Fruit fly (Drosophila melanogaster) whole organism, embryonic: ENCODE data around the gene DnaJ-H.

Experiments used
- Atf3 ChIP-seq: fragments of 200-800 bp; sonication (Bioruptor generic); optimal IDR thresholded peaks from 3 replicates; lab custom pipeline; 2016; ENCODE audit warnings: missing biosample characterization, missing genetic modification characterization
- Awh ChIP-seq: fragments of 200-800 bp; sonication (Bioruptor generic); IDR thresholded peaks from 2 replicates; pipeline ENCODE4, ENCODE4 v1.3.6; 2022; ENCODE audit warnings: missing biosample characterization, missing genetic modification characterization
- B-H2 ChIP-seq: fragments of 200-800 bp; sonication (Bioruptor generic); optimal IDR thresholded peaks from 2 replicates; lab custom pipeline; 2018; ENCODE audit warnings: missing biosample characterization, mild to moderate bottlenecking, missing genetic modification characterization
- Bdp1 ChIP-seq: fragments of 200-800 bp; sonication (Bioruptor generic); optimal IDR thresholded peaks from 3 replicates; lab custom pipeline; 2016; ENCODE audit warnings: missing biosample characterization, missing genetic modification characterization
- CG10209 ChIP-seq: fragments of 200-800 bp; sonication (Bioruptor generic); optimal IDR thresholded peaks from 3 replicates; lab custom pipeline; 2017; ENCODE audit warnings: missing biosample characterization, mild to moderate bottlenecking, missing genetic modification characterization, missing genetic modification reagents
- CG10431 ChIP-seq: fragments of 200-800 bp; sonication (Bioruptor generic); optimal IDR thresholded peaks from 3 replicates; lab custom pipeline; 2018; ENCODE audit warnings: missing biosample characterization, mild to moderate bottlenecking, missing genetic modification characterization
- CG11398 ChIP-seq: fragments of 200-800 bp; sonication (Bioruptor generic); optimal IDR thresholded peaks from 2 replicates; lab custom pipeline; 2016; ENCODE audit warnings: missing biosample characterization, missing genetic modification characterization
- CG13287 ChIP-seq: fragments of 200-800 bp; sonication (Bioruptor generic); IDR thresholded peaks from 2 replicates; pipeline ENCODE4 v1.3.6; 2022; ENCODE audit warnings: missing biosample characterization, missing genetic modification characterization; ENCODE audit not compliant: partially characterized antibody
- CG13296 ChIP-seq: fragments of 200-800 bp; sonication (Bioruptor generic); optimal IDR thresholded peaks from 3 replicates; lab custom pipeline; 2018; ENCODE audit warnings: missing biosample characterization, mild to moderate bottlenecking, missing genetic modification characterization
- CG15269 ChIP-seq: fragments of 200-800 bp; sonication (Bioruptor generic); optimal IDR thresholded peaks from 2 replicates; lab custom pipeline; 2018; ENCODE audit warnings: missing biosample characterization, mild to moderate bottlenecking, missing genetic modification characterization, moderate library complexity
- CG15514 ChIP-seq: fragments of 200-800 bp; sonication (Bioruptor generic); optimal IDR thresholded peaks from 3 replicates; lab custom pipeline; 2017; ENCODE audit warnings: missing biosample characterization, missing genetic modification characterization, mild to moderate bottlenecking, moderate library complexity, missing genetic modification reagents
- CG15601 ChIP-seq: fragments of 200-800 bp; sonication (Bioruptor generic); optimal IDR thresholded peaks from 3 replicates; lab custom pipeline; 2019; ENCODE audit warnings: missing biosample characterization, mild to moderate bottlenecking, missing genetic modification characterization, moderate library complexity
- CG17912 ChIP-seq: fragments of 200-800 bp; sonication (Bioruptor generic); optimal IDR thresholded peaks from 2 replicates; lab custom pipeline; 2018; ENCODE audit warnings: missing biosample characterization, mild to moderate bottlenecking, missing genetic modification characterization
- CG2199 ChIP-seq: fragments of 200-800 bp; sonication (Bioruptor generic); IDR thresholded peaks from 3 replicates; pipeline ENCODE4 v1.3.6; 2022; ENCODE audit warnings: missing biosample characterization, missing genetic modification characterization
- CG2875 ChIP-seq: fragments of 200-800 bp; sonication (Bioruptor generic); optimal IDR thresholded peaks from 2 replicates; lab custom pipeline; 2017; ENCODE audit warnings: missing biosample characterization, mild to moderate bottlenecking, missing genetic modification characterization, missing genetic modification reagents
- CG6683 ChIP-seq: fragments of 200-800 bp; sonication (Bioruptor generic); optimal IDR thresholded peaks from 2 replicates; lab custom pipeline; 2017; ENCODE audit warnings: missing biosample characterization, mild to moderate bottlenecking, missing genetic modification characterization, missing genetic modification reagents
- CG6813 ChIP-seq: fragments of 200-800 bp; sonication (Bioruptor generic); optimal IDR thresholded peaks from 2 replicates; lab custom pipeline; 2017; ENCODE audit warnings: missing biosample characterization, missing genetic modification characterization, mild to moderate bottlenecking, moderate library complexity, missing genetic modification reagents
- CG6854 ChIP-seq: fragments of 200-800 bp; sonication (Bioruptor generic); optimal IDR thresholded peaks from 3 replicates; lab custom pipeline; 2017; ENCODE audit warnings: missing biosample characterization, mild to moderate bottlenecking, missing genetic modification characterization
- CG7357 ChIP-seq: fragments of 200-800 bp; sonication (Bioruptor generic); IDR thresholded peaks from 3 replicates; pipeline ENCODE4 v1.3.6; 2022; ENCODE audit warnings: missing biosample characterization, missing genetic modification characterization
- CG7372 ChIP-seq: fragments of 200-800 bp; sonication (Bioruptor generic); IDR thresholded peaks from 2 replicates; pipeline ENCODE4 v1.3.6; 2022; ENCODE audit warnings: missing biosample characterization, missing genetic modification characterization
- CG8290 ChIP-seq, 3 experiments: fragments of 200-800 bp; sonication (Bioruptor generic); optimal IDR thresholded peaks; 2 replicates each; lab custom pipeline; 2016 to 2019; ENCODE audit warnings: missing biosample characterization in 3 of 3, missing genetic modification characterization in 3 of 3, mild to moderate bottlenecking in 2 of 3, moderate library complexity in 1 of 3
- Deaf1 ChIP-seq: fragments of 200-800 bp; optimal IDR thresholded peaks from 3 replicates; lab custom pipeline; 2019; ENCODE audit warnings: missing biosample characterization, mild to moderate bottlenecking, missing genetic modification characterization, moderate library complexity
- Gsc ChIP-seq: fragments of 200-800 bp; sonication (Bioruptor generic); IDR thresholded peaks from 2 replicates; pipeline ENCODE4 v1.3.6; 2022; ENCODE audit warnings: missing biosample characterization, missing genetic modification characterization
- HLH3B ChIP-seq: fragments of 200-800 bp; sonication (Bioruptor generic); IDR thresholded peaks from 2 replicates; pipeline ENCODE4 v1.3.6; 2022; ENCODE audit warnings: missing biosample characterization, missing genetic modification characterization
- HLHmδ ChIP-seq: fragments of 200-800 bp; sonication (Bioruptor generic); optimal IDR thresholded peaks from 2 replicates; lab custom pipeline; 2018; ENCODE audit warnings: missing biosample characterization, mild to moderate bottlenecking, missing genetic modification characterization, moderate library complexity
- HmgZ ChIP-seq: fragments of 200-800 bp; sonication (Bioruptor generic); optimal IDR thresholded peaks from 2 replicates; lab custom pipeline; 2018; ENCODE audit warnings: missing biosample characterization, mild to moderate bottlenecking, missing genetic modification characterization
- Nf-YC ChIP-seq: fragments of 200-800 bp; optimal IDR thresholded peaks from 3 replicates; lab custom pipeline; 2019; ENCODE audit warnings: missing biosample characterization, mild to moderate bottlenecking, missing genetic modification characterization, moderate library complexity
- Oaz ChIP-seq: fragments of 200-800 bp; sonication (Bioruptor generic); IDR thresholded peaks from 2 replicates; pipeline ENCODE4 v1.3.6; 2022; ENCODE audit warnings: missing biosample characterization, missing genetic modification characterization
- Optix ChIP-seq: fragments of 200-800 bp; sonication (Bioruptor generic); IDR thresholded peaks from 3 replicates; pipeline ENCODE4 v1.3.6; 2022; ENCODE audit warnings: missing biosample characterization, missing genetic modification characterization
- Pdp1 ChIP-seq, 2 experiments: fragments of 200-800 bp; sonication (Bioruptor generic); optimal IDR thresholded peaks; 3 replicates each; lab custom pipeline; 2016; ENCODE audit warnings: missing biosample characterization in 2 of 2, missing genetic modification characterization in 2 of 2, mild to moderate bottlenecking in 1 of 2, moderate library complexity in 1 of 2
- Rfx ChIP-seq: fragments of 200-800 bp; sonication (Bioruptor generic); IDR thresholded peaks from 2 replicates; pipeline ENCODE4 v1.3.6; 2022; ENCODE audit warnings: missing biosample characterization, missing genetic modification characterization
- Sin3A ChIP-seq: fragments of >200 bp; optimal IDR thresholded peaks from 2 replicates; lab custom pipeline; 2018
- Trl ChIP-seq, 3 experiments: fragments of >200 bp in 2 of 3; fragments of 200-800 bp in 1 of 3; sonication (Bioruptor generic) in 1 of 3; optimal IDR thresholded peaks; 2 replicates in 1 of 3; 3 replicates in 2 of 3; lab custom pipeline; 2016 to 2017; ENCODE audit warnings: missing biosample characterization in 1 of 3, missing genetic modification characterization in 1 of 3
- Vsx1 ChIP-seq: fragments of 200-800 bp; sonication (Bioruptor generic); optimal IDR thresholded peaks from 2 replicates; lab custom pipeline; 2017; ENCODE audit warnings: missing biosample characterization, mild to moderate bottlenecking, missing genetic modification characterization, missing genetic modification reagents
- al ChIP-seq: fragments of 200-800 bp; sonication (Bioruptor generic); IDR thresholded peaks from 2 replicates; pipeline ENCODE4 v1.3.6; 2022; ENCODE audit warnings: missing biosample characterization, missing genetic modification characterization
- aop ChIP-seq: fragments of 200-800 bp; sonication (Bioruptor generic); IDR thresholded peaks from 2 replicates; pipeline ENCODE4 v1.3.6; 2022; ENCODE audit warnings: missing biosample characterization, missing genetic modification characterization
- croc ChIP-seq: fragments of 200-800 bp; sonication (Bioruptor generic); conservative IDR thresholded peaks from 3 replicates; pipeline ENCODE4 v1.3.6; 2022; ENCODE audit warnings: missing biosample characterization, missing genetic modification characterization
- dm ChIP-seq: fragments of 200-800 bp; sonication (Bioruptor generic); optimal IDR thresholded peaks from 3 replicates; lab custom pipeline; 2016; ENCODE audit warnings: missing biosample characterization, missing genetic modification characterization
- ewg ChIP-seq: fragments of 200-800 bp; sonication (Bioruptor generic); optimal IDR thresholded peaks from 3 replicates; lab custom pipeline; 2017; ENCODE audit warnings: mild to moderate bottlenecking, missing biosample characterization, missing genetic modification reagents, missing genetic modification characterization
- fd102C ChIP-seq: fragments of 200-800 bp; sonication (Bioruptor generic); optimal IDR thresholded peaks from 2 replicates; lab custom pipeline; 2018; ENCODE audit warnings: missing biosample characterization, mild to moderate bottlenecking, missing genetic modification characterization, moderate library complexity
- hth ChIP-seq: fragments of >200 bp; optimal IDR thresholded peaks from 2 replicates; lab custom pipeline; 2017; ENCODE audit warnings: inconsistent platforms
- kni ChIP-seq: fragments of 200-800 bp; sonication (Bioruptor generic); optimal IDR thresholded peaks from 3 replicates; lab custom pipeline; 2017; ENCODE audit warnings: mild to moderate bottlenecking, missing biosample characterization, missing genetic modification reagents, missing genetic modification characterization
- lov ChIP-seq, 2 experiments: fragments of 200-800 bp in 1 of 2; fragments of >200 bp in 1 of 2; sonication (Bioruptor generic) in 1 of 2; IDR thresholded peaks in 1 of 2; optimal IDR thresholded peaks in 1 of 2; 2 replicates in 1 of 2; 3 replicates in 1 of 2; pipeline versions ENCODE4 v1.3.6 to Lab custom; 2017 to 2022; ENCODE audit warnings: missing biosample characterization in 1 of 2, missing genetic modification characterization in 1 of 2
- onecut ChIP-seq: fragments of 200-800 bp; sonication (Bioruptor generic); IDR thresholded peaks from 2 replicates; pipeline ENCODE4 v1.3.6; 2022; ENCODE audit warnings: missing biosample characterization, missing genetic modification characterization
- otp ChIP-seq: fragments of 200-800 bp; sonication (Bioruptor generic); IDR thresholded peaks from 3 replicates; pipeline ENCODE4, ENCODE4 v1.3.6; 2022; ENCODE audit warnings: missing biosample characterization, missing genetic modification characterization
- prd ChIP-seq, 3 experiments: fragments of >200 bp in 2 of 3; fragments of 200-800 bp in 1 of 3; sonication (Bioruptor generic) in 1 of 3; optimal IDR thresholded peaks in 2 of 3; IDR thresholded peaks in 1 of 3; 2 replicates in 2 of 3; 3 replicates in 1 of 3; pipeline versions ENCODE4 v1.3.6 to Lab custom; 2017 to 2022; ENCODE audit warnings: missing biosample characterization in 1 of 3, missing genetic modification characterization in 1 of 3
- scrt ChIP-seq: fragments of 200-800 bp; sonication (Bioruptor generic); optimal IDR thresholded peaks from 2 replicates; lab custom pipeline; 2018; ENCODE audit warnings: missing biosample characterization, mild to moderate bottlenecking, missing genetic modification characterization, moderate library complexity
- usp ChIP-seq: fragments of >200 bp; optimal IDR thresholded peaks from 2 replicates; lab custom pipeline; 2017; ENCODE audit warnings: missing biosample characterization, missing genetic modification characterization

Gene DnaJ-H

DNA sequence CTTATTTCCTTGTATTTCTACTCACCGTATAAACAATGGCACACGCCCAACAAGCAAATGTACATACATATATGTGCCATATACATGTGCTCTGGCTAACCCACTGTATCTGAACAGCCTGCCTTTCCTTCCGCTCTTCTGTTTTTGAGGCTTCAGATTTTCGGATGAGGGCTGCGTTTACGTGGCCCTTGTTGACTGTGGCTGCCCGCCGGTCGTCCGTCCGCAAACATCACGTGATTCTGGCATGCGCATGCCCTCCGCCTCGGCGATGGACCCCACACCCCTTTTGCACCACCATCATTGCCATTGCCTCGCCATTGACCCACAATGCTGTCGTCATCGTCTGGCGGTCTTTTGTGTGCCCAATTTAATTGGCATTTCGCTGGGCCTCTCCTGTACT, 39.4 kb upstream of the DnaJ-H start (continued):
- TF ChIP-seq Oaz (GFP tag; lab: Robert Waterston, UW) (no peak), Vsx1 (GFP tag; lab: Kevin White, UChicago) (peak; percentile 25), Rfx (GFP tag; lab: Robert Waterston, UW) (peak; percentile 19; the same call in 1 of the 2 replicates), CG7357 (GFP tag; lab: Robert Waterston, UW) (no peak), CG13287 (GFP tag; lab: Robert Waterston, UW) (peak; percentile 14; the same call in 1 of the 2 replicates), CG2875 (GFP tag; lab: Kevin White, UChicago) (peak; percentile 10), Optix (GFP tag; lab: Robert Waterston, UW) (0 out of 3 replicates have a peak, but pooled peaks have one; percentile 15), B-H2 (GFP tag; lab: Kevin White, UChicago) (peak; percentile 43), Sin3A (lab: Kevin White, UChicago) (no peak), HLHmδ (peak; percentile 84), Gsc (no peak), CG10209 (GFP tag; lab: Kevin White, UChicago) (peak; percentile 3), lov (optimal IDR thresholded peaks at IDR 0.05; lab: Kevin White, UChicago) (no peak), lov (GFP tag; IDR thresholded peaks at IDR 0.05; lab: Robert Waterston, UW) (peak; percentile 66; the same call in 1 of the 3 replicates), Trl (optimal IDR thresholded peaks at IDR 0.05; lab: Kevin White, UChicago) (peak in 1 of 2 experiments; percentile 12), Trl (GFP tag; optimal IDR thresholded peaks at IDR 0.05; lab: Kevin White, UChicago) (peak; percentile 32), croc (GFP tag; lab: Robert Waterston, UW) (no peak), Bdp1 (GFP tag; lab: Kevin White, UChicago) (no peak), CG15269 (tag; lab: Kevin White, UChicago) (no peak), HLH3B (peak; percentile 30; the same call in 1 of the 2 replicates), CG2199 (GFP tag; lab: Robert Waterston, UW) (peak; percentile 88; the same call in 2 of the 3 replicates), otp (peak; percentile 60; the same call in 1 of the 3 replicates), CG6813 (peak; percentile 57), ewg (GFP tag; lab: Kevin White, UChicago) (peak; percentile 92), CG13296 (peak; percentile 37), hth (lab: Kevin White, UChicago) (no peak), aop (GFP tag; lab: Robert Waterston, UW) (no peak), CG17912 (GFP tag; lab: Kevin White, UChicago) (peak; percentile 41), CG6683 (GFP tag; lab: Kevin White, UChicago) (peak; percentile 64), CG6854 (GFP tag; lab: Kevin White, UChicago) (peak; percentile 63), CG15514 (GFP tag; lab: Kevin White, UChicago) (peak; percentile 52), usp (GFP tag; lab: Kevin White, UChicago) (no peak), Awh (GFP tag; lab: Robert Waterston, UW) (peak; percentile 49; the same call in 1 of the 2 replicates), CG10431 (GFP tag; lab: Kevin White, UChicago) (no peak), CG8290 (GFP tag; optimal IDR thresholded peaks at IDR 0.05; lab: Kevin White, UChicago) (peak; percentile 17), CG8290 (tag; optimal IDR thresholded peaks at IDR 0.05; lab: Kevin White, UChicago) (peak in 1 of 2 experiments; percentile 56), fd102C (GFP tag; lab: Kevin White, UChicago) (no peak), prd (optimal IDR thresholded peaks at IDR 0.05; lab: Kevin White, UChicago) (no peak), prd (GFP tag; IDR thresholded peaks at IDR 0.05; lab: Robert Waterston, UW) (no peak), Atf3 (GFP tag; lab: Kevin White, UChicago) (peak; percentile 44), CG11398 (peak; percentile 53), HmgZ (tag; lab: Kevin White, UChicago) (peak; percentile 7), dm (peak; percentile 8), kni (GFP tag; lab: Kevin White, UChicago) (peak; percentile 83), al (GFP tag; lab: Robert Waterston, UW) (no peak), CG15601 (tag; lab: Kevin White, UChicago) (peak; percentile 25), scrt (GFP tag; lab: Kevin White, UChicago) (peak; percentile 44), Nf-YC (tag; lab: Kevin White, UChicago) (peak; percentile 38), CG7372 (GFP tag; lab: Robert Waterston, UW) (no peak), Deaf1 (tag; lab: Kevin White, UChicago) (peak; percentile 44), Pdp1 (GFP tag; optimal IDR thresholded peaks at IDR 0.05; lab: Kevin White, UChicago) (peak in 1 of 2 experiments; percentile 46), onecut (GFP tag; lab: Robert Waterston, UW) (peak; percentile 54)
